Fruit fly (Drosophila melanogaster) whole organism, prepupa: ENCODE results near the gene Kmn1.

Experiments
- Blimp-1 ChIP-seq: fragments of 200-800 bp; sonication (Bioruptor generic); optimal IDR thresholded peaks from 3 replicates; lab custom pipeline; 2017; ENCODE audit warnings: missing biosample characterization, missing genetic modification characterization, mild to moderate bottlenecking, moderate library complexity, missing genetic modification reagents
- CG10631 ChIP-seq: fragments of 200-800 bp; sonication (Bioruptor generic); optimal IDR thresholded peaks from 2 replicates; lab custom pipeline; 2016; ENCODE audit warnings: missing biosample characterization, missing genetic modification characterization
- CG10669 ChIP-seq: fragments of 200-800 bp; sonication (Bioruptor generic); optimal IDR thresholded peaks from 3 replicates; lab custom pipeline; 2018; ENCODE audit warnings: missing biosample characterization, mild to moderate bottlenecking, missing genetic modification characterization, moderate library complexity
- CG11294 ChIP-seq: fragments of 200-800 bp; sonication (Bioruptor generic); IDR thresholded peaks from 2 replicates; pipeline ENCODE4 v1.3.6; 2022; ENCODE audit warnings: missing biosample characterization, missing genetic modification characterization
- CG11902 ChIP-seq: fragments of 200-800 bp; sonication (Bioruptor generic); optimal IDR thresholded peaks from 3 replicates; lab custom pipeline; 2016; ENCODE audit warnings: missing biosample characterization, missing genetic modification characterization
- CG15336 ChIP-seq: fragments of 200-800 bp; sonication (Bioruptor generic); IDR thresholded peaks from 2 replicates; pipeline ENCODE4 v1.3.6; 2022; ENCODE audit warnings: missing biosample characterization, missing genetic modification characterization
- CG1621 ChIP-seq: fragments of 200-800 bp; sonication (Bioruptor generic); optimal IDR thresholded peaks from 3 replicates; lab custom pipeline; 2018; ENCODE audit warnings: missing biosample characterization, mild to moderate bottlenecking, missing genetic modification characterization
- CG16779 ChIP-seq: fragments of 200-800 bp; sonication (Bioruptor generic); optimal IDR thresholded peaks from 3 replicates; lab custom pipeline; 2017; ENCODE audit warnings: missing biosample characterization, mild to moderate bottlenecking, missing genetic modification characterization
- CG3032 ChIP-seq: fragments of 200-800 bp; optimal IDR thresholded peaks from 2 replicates; lab custom pipeline; 2019; ENCODE audit warnings: missing biosample characterization, mild to moderate bottlenecking, missing genetic modification characterization, moderate library complexity
- CG34406 ChIP-seq: fragments of 200-800 bp; sonication (Bioruptor generic); optimal IDR thresholded peaks from 3 replicates; lab custom pipeline; 2016; ENCODE audit warnings: missing biosample characterization, missing genetic modification characterization
- CG3919 ChIP-seq: fragments of 200-800 bp; sonication (Bioruptor generic); optimal IDR thresholded peaks from 3 replicates; lab custom pipeline; 2016; ENCODE audit warnings: missing biosample characterization, missing genetic modification characterization
- CG4318 ChIP-seq: fragments of 200-800 bp; sonication (Bioruptor generic); optimal IDR thresholded peaks from 3 replicates; lab custom pipeline; 2017; ENCODE audit warnings: missing biosample characterization, mild to moderate bottlenecking, missing genetic modification characterization
- CG6163 ChIP-seq: fragments of 200-800 bp; sonication (Bioruptor generic); IDR thresholded peaks from 3 replicates; pipeline ENCODE4 v1.3.6; 2022; ENCODE audit warnings: missing biosample characterization, missing genetic modification characterization
- CG6276 ChIP-seq: fragments of 200-800 bp; sonication (Bioruptor generic); optimal IDR thresholded peaks from 2 replicates; lab custom pipeline; 2017; ENCODE audit warnings: missing biosample characterization, mild to moderate bottlenecking, missing genetic modification characterization
- CG6792 ChIP-seq: fragments of 200-800 bp; sonication (Bioruptor generic); optimal IDR thresholded peaks from 3 replicates; lab custom pipeline; 2016; ENCODE audit warnings: missing biosample characterization, missing genetic modification characterization
- CG6808 ChIP-seq: fragments of 200-800 bp; sonication (Bioruptor generic); optimal IDR thresholded peaks from 3 replicates; lab custom pipeline; 2017; ENCODE audit warnings: missing biosample characterization, missing genetic modification characterization, mild to moderate bottlenecking, moderate library complexity, missing genetic modification reagents
- CG7368 ChIP-seq: fragments of 200-800 bp; sonication (Bioruptor generic); optimal IDR thresholded peaks from 3 replicates; lab custom pipeline; 2016; ENCODE audit warnings: missing biosample characterization, missing genetic modification characterization
- CG8119 ChIP-seq: fragments of 200-800 bp; sonication (Bioruptor generic); IDR thresholded peaks from 3 replicates; pipeline ENCODE4 v1.3.6; 2022; ENCODE audit warnings: missing biosample characterization, missing genetic modification characterization
- CG8319 ChIP-seq: fragments of 200-800 bp; sonication (Bioruptor generic); optimal IDR thresholded peaks from 3 replicates; lab custom pipeline; 2016; ENCODE audit warnings: missing biosample characterization, missing genetic modification characterization
- CG8632 ChIP-seq: fragments of 200-800 bp; sonication (Bioruptor generic); optimal IDR thresholded peaks from 3 replicates; lab custom pipeline; 2016; ENCODE audit warnings: missing biosample characterization, missing genetic modification characterization
- Eip75B ChIP-seq: fragments of 200-800 bp; sonication (Bioruptor generic); optimal IDR thresholded peaks from 3 replicates; lab custom pipeline; 2016; ENCODE audit warnings: missing biosample characterization, missing genetic modification characterization
- Eip78C ChIP-seq: fragments of 200-800 bp; sonication (Bioruptor generic); peaks from one replicate; lab custom pipeline; 2016; ENCODE audit warnings: missing biosample characterization, missing genetic modification characterization
- Ets21C ChIP-seq: fragments of 200-800 bp; sonication (Bioruptor generic); optimal IDR thresholded peaks from 3 replicates; lab custom pipeline; 2016; ENCODE audit warnings: missing biosample characterization, missing genetic modification characterization
- Gug ChIP-seq: fragments of 200-800 bp; sonication (Bioruptor generic); IDR thresholded peaks from 2 replicates; pipeline ENCODE4 v1.3.6; 2022; ENCODE audit warnings: missing biosample characterization, missing genetic modification characterization
- Hr39 ChIP-seq: fragments of 200-800 bp; sonication (Bioruptor generic); optimal IDR thresholded peaks from 2 replicates; lab custom pipeline; 2016; ENCODE audit warnings: missing biosample characterization, missing genetic modification characterization
- Hr4 ChIP-seq: fragments of 200-800 bp; sonication (Bioruptor generic); optimal IDR thresholded peaks from 3 replicates; lab custom pipeline; 2016; ENCODE audit warnings: missing biosample characterization, missing genetic modification characterization
- Met ChIP-seq: fragments of 200-800 bp; sonication (Bioruptor generic); optimal IDR thresholded peaks from 3 replicates; lab custom pipeline; 2016; ENCODE audit warnings: missing biosample characterization, missing genetic modification characterization
- OdsH ChIP-seq: fragments of 200-800 bp; sonication (Bioruptor generic); optimal IDR thresholded peaks from 3 replicates; lab custom pipeline; 2016; ENCODE audit warnings: missing biosample characterization, missing genetic modification characterization
- Sox102F ChIP-seq: fragments of 200-800 bp; sonication (Bioruptor generic); optimal IDR thresholded peaks from 2 replicates; lab custom pipeline; 2016; ENCODE audit warnings: missing biosample characterization, mild to moderate bottlenecking, missing genetic modification characterization
- Sox14 ChIP-seq: fragments of 200-800 bp; sonication (Bioruptor generic); optimal IDR thresholded peaks from 3 replicates; lab custom pipeline; 2016; ENCODE audit warnings: missing biosample characterization, missing genetic modification characterization
- Sox15 ChIP-seq: fragments of 200-800 bp; sonication (Bioruptor generic); optimal IDR thresholded peaks from 3 replicates; lab custom pipeline; 2016; ENCODE audit warnings: missing biosample characterization, missing genetic modification characterization
- dsx ChIP-seq: fragments of 200-800 bp; optimal IDR thresholded peaks from 3 replicates; lab custom pipeline; 2019; ENCODE audit warnings: missing biosample characterization, mild to moderate bottlenecking, missing genetic modification characterization, moderate library complexity; ENCODE audit not compliant: poor library complexity, severe bottlenecking
- eg ChIP-seq: fragments of 200-800 bp; sonication (Bioruptor generic); IDR thresholded peaks from 3 replicates; pipeline ENCODE4 v1.3.6; 2022; ENCODE audit warnings: missing biosample characterization, missing genetic modification characterization
- esn ChIP-seq: fragments of 200-800 bp; sonication (Bioruptor generic); optimal IDR thresholded peaks from 2 replicates; lab custom pipeline; 2016; ENCODE audit warnings: missing biosample characterization, mild to moderate bottlenecking, missing genetic modification characterization, moderate library complexity
- fd85E ChIP-seq: fragments of 200-800 bp; sonication (Bioruptor generic); optimal IDR thresholded peaks from 3 replicates; lab custom pipeline; 2016; ENCODE audit warnings: missing biosample characterization, missing genetic modification characterization
- fkh ChIP-seq: fragments of 200-800 bp; sonication (Bioruptor generic); optimal IDR thresholded peaks from 3 replicates; lab custom pipeline; 2017; ENCODE audit warnings: missing biosample characterization, mild to moderate bottlenecking, missing genetic modification characterization, moderate library complexity
- lz ChIP-seq: fragments of 200-800 bp; sonication (Bioruptor generic); optimal IDR thresholded peaks from 3 replicates; lab custom pipeline; 2016; ENCODE audit warnings: missing biosample characterization, missing genetic modification characterization
- net ChIP-seq: fragments of 200-800 bp; sonication (Bioruptor generic); optimal IDR thresholded peaks from 3 replicates; lab custom pipeline; 2016; ENCODE audit warnings: missing biosample characterization, missing genetic modification characterization
- pdm3 ChIP-seq: fragments of 200-800 bp; sonication (Bioruptor generic); optimal IDR thresholded peaks from 3 replicates; lab custom pipeline; 2016; ENCODE audit warnings: missing biosample characterization, missing genetic modification characterization
- salr ChIP-seq, 2 experiments: fragments of 200-800 bp; sonication (Bioruptor generic); optimal IDR thresholded peaks; 3 replicates each; lab custom pipeline; 2016 to 2018; ENCODE audit warnings: missing biosample characterization in 2 of 2, missing genetic modification characterization in 2 of 2, mild to moderate bottlenecking in 1 of 2
- spab ChIP-seq: fragments of 200-800 bp; sonication (Bioruptor generic); optimal IDR thresholded peaks from 2 replicates; lab custom pipeline; 2017; ENCODE audit warnings: missing biosample characterization, mild to moderate bottlenecking, missing genetic modification characterization, missing genetic modification reagents
- ss ChIP-seq, 2 experiments: fragments of 200-800 bp; sonication (Bioruptor generic); optimal IDR thresholded peaks; 2 replicates in 1 of 2; 3 replicates in 1 of 2; lab custom pipeline; 2017 to 2018; ENCODE audit warnings: mild to moderate bottlenecking in 2 of 2, missing biosample characterization in 2 of 2, missing genetic modification characterization in 2 of 2, moderate library complexity in 1 of 2
- svp ChIP-seq: fragments of 200-800 bp; sonication (Bioruptor generic); peaks from one replicate; lab custom pipeline; 2016; ENCODE audit warnings: missing biosample characterization, missing genetic modification characterization
- topi ChIP-seq: fragments of 200-800 bp; sonication (Bioruptor generic); optimal IDR thresholded peaks from 3 replicates; lab custom pipeline; 2016; ENCODE audit warnings: missing biosample characterization, missing genetic modification characterization
- vri ChIP-seq: fragments of 200-800 bp; sonication (Bioruptor generic); optimal IDR thresholded peaks from 3 replicates; lab custom pipeline; 2016; ENCODE audit warnings: missing biosample characterization, mild to moderate bottlenecking, missing genetic modification characterization

Kmn1 gene

DNA sequence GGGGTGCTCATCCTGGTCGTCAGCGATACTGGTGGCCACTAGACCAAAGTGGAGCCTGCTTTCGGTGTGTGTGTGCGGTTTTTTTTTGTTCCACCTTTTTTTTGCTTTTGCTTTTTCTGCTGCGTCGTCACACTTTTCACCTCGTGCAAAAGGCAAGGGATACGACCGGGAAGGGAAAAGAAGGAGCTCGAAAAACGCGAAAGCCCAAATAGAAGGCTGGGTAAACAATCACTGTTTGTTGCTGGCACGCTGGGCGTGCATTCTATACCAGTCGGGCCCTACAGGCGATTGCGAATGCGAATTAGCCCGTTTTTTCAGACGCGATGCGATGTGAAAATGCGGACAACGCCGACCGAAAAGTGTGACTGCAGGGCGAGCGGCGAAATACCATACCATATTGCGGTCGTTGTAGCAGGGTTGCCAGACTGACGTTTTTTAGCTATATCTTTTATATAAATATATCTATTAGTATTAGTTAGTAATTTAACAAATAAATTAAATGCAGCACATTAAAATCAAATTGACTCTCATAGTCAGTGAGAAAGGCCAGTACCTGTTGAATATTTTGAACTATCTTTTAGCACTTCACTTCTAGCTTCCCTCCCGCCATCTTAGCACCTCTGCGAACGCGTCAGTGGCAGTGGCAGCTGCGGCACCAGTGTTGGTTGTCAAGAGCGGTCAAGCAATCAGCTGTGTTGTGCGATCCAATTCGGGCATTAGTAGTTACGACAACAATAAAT, 2.1 kb downstream of the Kmn1 start, which contains the start of the genes Polr2A and CG11699 (continued):
- TF ChIP-seq Met (GFP tag; lab: Kevin White, UChicago) (no peak), CG1621 (tag; lab: Kevin White, UChicago) (no peak), CG4318 (GFP tag; lab: Kevin White, UChicago) (no peak), Ets21C (GFP tag; lab: Kevin White, UChicago) (no peak), CG6276 (GFP tag; lab: Kevin White, UChicago) (no peak), Sox102F (no peak), fkh (GFP tag; lab: Kevin White, UChicago) (no peak), ss (GFP tag; optimal IDR thresholded peaks at IDR 0.05; lab: Kevin White, UChicago) (peak; percentile 64 to 70), Sox14 (GFP tag; lab: Kevin White, UChicago) (peak; percentile 11), Hr4 (GFP tag; lab: Kevin White, UChicago) (no peak), salr (GFP tag; optimal IDR thresholded peaks at IDR 0.05; lab: Kevin White, UChicago) (no peak), OdsH (GFP tag; lab: Kevin White, UChicago) (no peak), Eip78C (GFP tag; lab: Kevin White, UChicago) (no peak), Blimp-1 (no peak), dsx (GFP tag; lab: Kevin White, UChicago) (no peak), CG6792 (GFP tag; lab: Kevin White, UChicago) (no peak), fd85E (GFP tag; lab: Kevin White, UChicago) (no peak), Sox15 (peak; percentile 12), pdm3 (GFP tag; lab: Kevin White, UChicago) (no peak), Gug (GFP tag; lab: Robert Waterston, UW) (peak; percentile 18; the same call in 1 of the 2 replicates), CG8119 (peak; percentile 66; the same call in 1 of the 3 replicates)
- TF ChIP-seq, all 60 proteins: peak for 21

DNA sequence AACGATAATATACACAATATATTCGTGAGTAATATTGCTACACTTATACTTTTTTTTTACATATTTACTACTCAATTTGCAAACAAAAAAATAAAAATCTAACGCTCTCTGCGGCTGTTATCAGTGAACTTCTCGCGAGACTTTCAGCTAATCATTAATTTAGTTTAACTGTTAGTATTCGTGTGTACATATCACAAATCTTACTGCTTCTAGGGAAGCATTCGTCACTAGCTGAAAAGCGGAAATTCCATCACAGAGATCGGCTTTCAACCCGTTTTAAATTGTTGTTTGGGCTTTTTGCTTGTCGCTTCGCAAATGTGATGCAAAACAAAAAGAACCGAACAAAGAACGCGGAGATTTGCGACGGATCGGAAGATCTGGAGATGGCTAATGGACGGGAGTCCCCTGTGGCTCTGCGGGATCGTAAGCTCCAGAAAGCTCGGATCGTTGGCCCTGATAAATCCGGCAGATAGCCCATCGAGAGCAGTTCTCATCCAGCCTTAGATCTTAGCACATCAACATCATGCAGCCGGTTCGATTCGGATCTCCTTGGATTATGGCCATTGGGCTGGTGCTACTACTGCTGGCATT, 10.7 kb downstream of the Kmn1 start, which contains the start of gene PGRP-SA:
TSS of gene PGRP-SA (plus strand) at position 194 of the 591 bp plus-strand sequence.
- TF ChIP-seq Sox14 (GFP tag; lab: Kevin White, UChicago) (peak; percentile 33), CG6276 (GFP tag; lab: Kevin White, UChicago) (no peak), Eip75B (GFP tag; lab: Kevin White, UChicago) (no peak), CG11294 (GFP tag; lab: Robert Waterston, UW) (no peak), vri (no peak), lz (no peak), CG34406 (no peak), topi (GFP tag; lab: Kevin White, UChicago) (no peak), CG6808 (GFP tag; lab: Kevin White, UChicago) (no peak), CG6163 (GFP tag; lab: Robert Waterston, UW) (no peak), CG15336 (GFP tag; lab: Robert Waterston, UW) (no peak), svp (GFP tag; lab: Kevin White, UChicago) (peak; percentile 66), Sox15 (no peak), CG3032 (tag; lab: Kevin White, UChicago) (no peak), spab (GFP tag; lab: Kevin White, UChicago) (no peak), salr (GFP tag; optimal IDR thresholded peaks at IDR 0.05; lab: Kevin White, UChicago) (no peak), Hr39 (GFP tag; lab: Kevin White, UChicago) (no peak), CG8319 (GFP tag; lab: Kevin White, UChicago) (no peak), OdsH (GFP tag; lab: Kevin White, UChicago) (no peak), Met (GFP tag; lab: Kevin White, UChicago) (no peak), CG11902 (GFP tag; lab: Kevin White, UChicago) (no peak), Blimp-1 (no peak), esn (no peak), CG3919 (no peak), dsx (GFP tag; lab: Kevin White, UChicago) (no peak), CG16779 (tag; lab: Kevin White, UChicago) (no peak), CG8119 (0 out of 3 replicates have a peak, but pooled peaks have one; percentile 27), CG10669 (peak; percentile 1), Gug (GFP tag; lab: Robert Waterston, UW) (no peak), CG7368 (GFP tag; lab: Kevin White, UChicago) (no peak), CG6792 (GFP tag; lab: Kevin White, UChicago) (no peak), fkh (GFP tag; lab: Kevin White, UChicago) (no peak), CG8632 (GFP tag; lab: Kevin White, UChicago) (no peak), Sox102F (no peak), fd85E (GFP tag; lab: Kevin White, UChicago) (no peak), CG4318 (GFP tag; lab: Kevin White, UChicago) (no peak), eg (GFP tag; lab: Robert Waterston, UW) (no peak), ss (GFP tag; optimal IDR thresholded peaks at IDR 0.05; lab: Kevin White, UChicago) (no peak), net (GFP tag; lab: Kevin White, UChicago) (no peak), CG10631 (GFP tag; lab: Kevin White, UChicago) (no peak), Eip78C (GFP tag; lab: Kevin White, UChicago) (peak; percentile 51)
